Fruit fly (Drosophila melanogaster): ENCODE data around the gene tbc.
"Not testable (repeated sequence)": the region's sequence is repeated elsewhere in the genome, so short reads cannot be mapped to it uniquely, and the experiment has no call there.

Gene tbc

DNA sequence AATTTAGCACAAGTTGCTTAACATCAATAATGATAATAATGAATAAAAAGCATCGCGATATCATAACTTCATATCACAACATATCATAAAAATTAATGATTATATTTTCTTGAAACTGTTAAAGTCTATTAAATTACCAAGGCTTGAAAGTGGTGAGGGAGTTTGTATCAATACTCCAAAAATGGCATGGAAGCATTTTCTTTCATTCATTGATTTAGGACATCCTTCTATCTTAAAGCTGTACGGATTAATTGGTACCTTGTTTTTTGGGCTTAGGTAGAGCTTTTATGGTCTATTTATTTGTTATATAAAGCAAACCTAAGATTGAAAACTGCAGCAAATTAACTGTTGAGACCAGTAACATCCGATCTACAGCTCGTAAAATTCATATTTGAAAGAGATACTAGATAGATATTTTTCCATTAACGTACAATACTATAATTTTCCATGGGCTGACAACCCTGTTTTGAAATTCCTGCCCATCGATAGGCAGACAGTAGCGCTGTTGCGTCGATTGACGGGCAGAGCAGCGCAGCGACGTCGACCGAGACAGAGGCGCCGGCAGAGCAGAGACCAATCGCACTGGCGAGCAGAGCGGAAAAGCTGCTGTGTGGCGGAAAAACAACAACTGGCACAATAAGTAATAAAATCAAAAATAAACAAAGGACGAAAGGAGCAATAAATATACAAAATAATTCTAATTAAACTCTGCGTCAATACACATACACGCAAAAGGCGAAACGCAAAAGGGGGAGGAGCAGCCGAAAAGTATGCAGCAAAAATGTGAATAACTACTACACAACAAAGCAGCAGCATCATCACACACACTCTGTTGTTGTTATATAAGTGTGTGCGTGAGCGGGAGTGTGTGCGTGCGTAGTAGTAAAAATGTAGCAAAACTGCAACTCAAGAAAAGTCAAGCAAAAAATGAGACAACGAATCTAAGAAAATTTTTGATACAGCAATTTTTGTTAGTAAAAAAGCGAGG lies 15.5 kb upstream of the tbc start, which contains the start of gene CG1695:
CG1695 (plus strand) TSS at position 606 of the 988 bp plus-strand sequence.
- TF ChIP-seq ttk (optimal IDR thresholded peaks at IDR 0.05) (no peak), psq (optimal IDR thresholded peaks at IDR 0.05) (no peak), insv (optimal IDR thresholded peaks at IDR 0.05) (no peak), Sin3A (optimal IDR thresholded peaks at IDR 0.05) (no peak), Myc (optimal IDR thresholded peaks at IDR 0.05) (no peak)

dm6 chrX:20434534-20434933 lies 14.6 kb upstream of the tbc start:
- no peak for TF ChIP-seq ttk (optimal IDR thresholded peaks at IDR 0.05)
- TF ChIP-seq Sin3A (optimal IDR thresholded peaks at IDR 0.05), result no peak
- no peak for TF ChIP-seq Myc (optimal IDR thresholded peaks at IDR 0.05)
- no peak for TF ChIP-seq insv (optimal IDR thresholded peaks at IDR 0.05)
- TF ChIP-seq psq (optimal IDR thresholded peaks at IDR 0.05), result no peak
- no peak for TF ChIP-seq h (optimal IDR thresholded peaks at IDR 0.05)

DNA sequence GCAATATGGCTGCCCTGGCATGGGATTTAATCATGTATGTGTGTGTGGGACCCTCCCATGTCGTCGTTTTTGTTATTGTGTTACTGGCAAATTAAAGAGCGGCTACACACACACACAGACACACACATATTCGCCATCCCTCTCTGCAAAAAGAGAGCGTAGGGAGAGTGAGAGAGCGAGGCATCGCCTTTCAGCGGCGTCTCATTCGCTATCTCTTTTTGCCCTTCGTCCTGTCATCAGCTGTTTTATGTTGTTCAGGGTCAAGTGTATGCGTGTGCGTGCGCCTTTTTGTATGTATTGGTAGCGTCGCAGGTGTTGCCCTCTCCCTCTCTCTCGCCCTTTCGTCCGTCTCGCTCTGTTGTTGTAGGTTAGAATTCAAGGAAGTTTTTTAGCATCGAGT lies 12.3 kb upstream of the tbc start:
- TF ChIP-seq insv (optimal IDR thresholded peaks at IDR 0.05), result no peak
- TF ChIP-seq Myc (optimal IDR thresholded peaks at IDR 0.05), result no peak
- no peak for TF ChIP-seq Sin3A (optimal IDR thresholded peaks at IDR 0.05)
- no peak for TF ChIP-seq ttk (optimal IDR thresholded peaks at IDR 0.05)
- no peak for TF ChIP-seq h (optimal IDR thresholded peaks at IDR 0.05)
- TF ChIP-seq psq (optimal IDR thresholded peaks at IDR 0.05), result no peak

dm6 chrX:20446071-20446470 lies 3.1 kb upstream of the tbc start, which contains the start of gene CG42578:
CG42578 (plus strand) TSS chrX:20446371.
- not testable (repeated sequence) for TF ChIP-seq psq, Myc, insv (optimal IDR thresholded peaks at IDR 0.05)

- TF ChIP-seq insv (optimal IDR thresholded peaks at IDR 0.05) (no peak), ttk (optimal IDR thresholded peaks at IDR 0.05) (no peak), Myc (optimal IDR thresholded peaks at IDR 0.05) (no peak), psq (optimal IDR thresholded peaks at IDR 0.05) (no peak), Sin3A (optimal IDR thresholded peaks at IDR 0.05) (no peak), h (optimal IDR thresholded peaks at IDR 0.05) (no peak)
Measured at dm6 chrX:20447865-20448584, 1.1 kb upstream of the tbc start.

DNA sequence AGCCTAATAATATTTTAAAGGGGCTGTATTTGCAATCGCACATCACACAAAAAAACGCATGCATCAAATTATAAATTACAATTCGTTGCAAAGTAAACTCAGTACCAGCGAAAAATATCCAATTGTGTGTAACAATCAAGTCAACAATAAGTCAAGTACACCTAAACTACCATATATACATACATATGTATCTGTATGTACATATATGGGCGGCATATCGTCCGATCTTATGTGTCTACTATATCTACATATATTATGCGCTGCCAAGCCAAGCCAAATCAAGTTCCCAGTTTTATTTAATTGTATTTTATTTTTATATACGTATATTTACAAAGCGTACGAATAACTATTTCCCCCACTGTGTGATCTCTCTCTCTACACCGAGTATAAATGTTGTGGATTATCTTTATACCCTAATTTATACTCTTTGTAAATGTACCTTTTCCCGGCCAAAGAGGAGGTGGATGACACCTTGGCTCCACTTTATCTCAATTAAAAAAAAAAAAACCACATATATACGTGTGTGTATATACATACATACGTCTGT lies 17.3 kb downstream of the tbc start:
- no peak for TF ChIP-seq psq (optimal IDR thresholded peaks at IDR 0.05)
- no peak for TF ChIP-seq Myc (optimal IDR thresholded peaks at IDR 0.05)
- TF ChIP-seq ttk (optimal IDR thresholded peaks at IDR 0.05), result no peak
- TF ChIP-seq Sin3A (optimal IDR thresholded peaks at IDR 0.05), result no peak
- no peak for TF ChIP-seq insv (optimal IDR thresholded peaks at IDR 0.05)
- no peak for TF ChIP-seq h (optimal IDR thresholded peaks at IDR 0.05)

dm6 chrX:20467155-20467554 lies 18.0 kb downstream of the tbc start, which contains the start of gene GstT3:
GstT3 (plus strand) TSS chrX:20467455.
- TF ChIP-seq ttk (optimal IDR thresholded peaks at IDR 0.05), result no peak
- no peak for TF ChIP-seq Myc (optimal IDR thresholded peaks at IDR 0.05)
- TF ChIP-seq h (optimal IDR thresholded peaks at IDR 0.05), result no peak
- TF ChIP-seq psq (optimal IDR thresholded peaks at IDR 0.05), result no peak
- no peak for TF ChIP-seq insv (optimal IDR thresholded peaks at IDR 0.05)
- TF ChIP-seq Sin3A (optimal IDR thresholded peaks at IDR 0.05), result no peak

dm6 chrX:20468192-20468591 lies 19.1 kb downstream of the tbc start:
- no peak for TF ChIP-seq Myc (optimal IDR thresholded peaks at IDR 0.05)
- no peak for TF ChIP-seq psq (optimal IDR thresholded peaks at IDR 0.05)
- no peak for TF ChIP-seq Sin3A (optimal IDR thresholded peaks at IDR 0.05)
- no peak for TF ChIP-seq h (optimal IDR thresholded peaks at IDR 0.05)
- no peak for TF ChIP-seq insv (optimal IDR thresholded peaks at IDR 0.05)
- TF ChIP-seq ttk (optimal IDR thresholded peaks at IDR 0.05), result no peak

dm6 chrX:20470701-20471100 lies 21.6 kb downstream of the tbc start:
- no peak for TF ChIP-seq Myc (optimal IDR thresholded peaks at IDR 0.05)
- no peak for TF ChIP-seq insv (optimal IDR thresholded peaks at IDR 0.05)
- TF ChIP-seq ttk (optimal IDR thresholded peaks at IDR 0.05), result no peak
- no peak for TF ChIP-seq Sin3A (optimal IDR thresholded peaks at IDR 0.05)
- TF ChIP-seq h (optimal IDR thresholded peaks at IDR 0.05), result no peak
- TF ChIP-seq psq (optimal IDR thresholded peaks at IDR 0.05), result no peak

DNA sequence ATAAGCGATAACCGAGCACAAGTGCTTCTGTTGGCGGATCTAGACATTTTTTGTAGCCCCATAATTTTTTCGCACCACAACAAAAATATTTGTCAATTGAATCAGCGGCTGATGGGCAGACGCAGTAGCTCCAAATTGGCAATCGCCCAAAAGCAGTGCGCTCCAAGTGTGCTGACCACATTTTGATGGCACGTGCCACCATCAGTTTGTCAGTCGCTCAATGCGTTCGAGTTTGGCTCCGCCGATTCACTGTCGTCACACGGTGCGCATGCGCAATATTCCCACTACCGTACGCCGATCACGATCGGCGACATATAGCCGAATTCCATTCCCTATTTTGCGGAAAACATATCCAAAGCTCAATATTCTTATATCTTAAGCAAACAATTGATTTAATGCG lies 29.5 kb downstream of the tbc start:
- TF ChIP-seq insv (optimal IDR thresholded peaks at IDR 0.05) (no peak), ttk (optimal IDR thresholded peaks at IDR 0.05) (no peak)

DNA sequence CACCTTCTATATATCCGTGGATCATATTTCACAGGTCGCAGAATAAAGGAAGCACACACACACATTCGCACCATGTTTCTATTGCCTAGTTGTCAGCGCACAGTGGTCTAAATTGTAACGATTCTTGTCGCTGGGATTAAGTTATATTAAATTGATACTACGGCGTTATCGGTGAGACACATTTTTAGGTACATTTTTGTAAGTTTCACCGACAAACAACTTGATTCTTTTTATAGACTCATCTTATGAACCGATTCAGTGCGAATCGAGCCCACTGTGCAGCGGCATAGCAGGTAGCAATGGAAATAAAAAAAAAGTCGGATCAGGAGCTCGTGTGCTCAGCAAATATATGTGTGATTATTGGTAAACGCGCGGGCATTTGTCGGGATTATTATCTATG lies 31.3 kb downstream of the tbc start:
- TF ChIP-seq psq (optimal IDR thresholded peaks at IDR 0.05), result no peak
- TF ChIP-seq insv (optimal IDR thresholded peaks at IDR 0.05), result no peak
- TF ChIP-seq h (optimal IDR thresholded peaks at IDR 0.05), result no peak

dm6 chrX:20481404-20481803 lies 32.3 kb downstream of the tbc start:
- no peak for TF ChIP-seq Sin3A (optimal IDR thresholded peaks at IDR 0.05)
- TF ChIP-seq psq (optimal IDR thresholded peaks at IDR 0.05), result no peak
- TF ChIP-seq h (optimal IDR thresholded peaks at IDR 0.05), result no peak
- no peak for TF ChIP-seq ttk (optimal IDR thresholded peaks at IDR 0.05)
- no peak for TF ChIP-seq Myc (optimal IDR thresholded peaks at IDR 0.05)
- no peak for TF ChIP-seq insv (optimal IDR thresholded peaks at IDR 0.05)
